Fruit fly (Drosophila melanogaster) whole organism, wandering third instar larva: ENCODE data around the gene jar.

ENCODE experiments used
- Abd-B ChIP-seq: fragments of >200 bp; optimal IDR thresholded peaks from 2 replicates; lab custom pipeline; 2017; ENCODE audit warnings: missing biosample characterization, missing genetic modification characterization
- CG32264 ChIP-seq: fragments of 200-800 bp; sonication (Bioruptor generic); optimal IDR thresholded peaks from 2 replicates; lab custom pipeline; 2016; ENCODE audit warnings: missing biosample characterization, missing genetic modification characterization
- CG9705 ChIP-seq: fragments of 200-800 bp; sonication (Bioruptor generic); optimal IDR thresholded peaks from 2 replicates; lab custom pipeline; 2018; ENCODE audit warnings: missing biosample characterization, mild to moderate bottlenecking, missing genetic modification characterization
- CrebA ChIP-seq: fragments of 200-800 bp; sonication (Bioruptor generic); optimal IDR thresholded peaks from 2 replicates; lab custom pipeline; 2016; ENCODE audit warnings: missing biosample characterization, mild to moderate bottlenecking, missing genetic modification characterization, borderline replicate concordance
- Dfd ChIP-seq: fragments of >200 bp; optimal IDR thresholded peaks from 2 replicates; lab custom pipeline; 2017; ENCODE audit warnings: missing biosample characterization, missing genetic modification characterization
- GATAd ChIP-seq: sonication (Bioruptor generic); optimal IDR thresholded peaks from 2 replicates; lab custom pipeline; 2016; ENCODE audit warnings: missing biosample characterization, missing genetic modification characterization
- HLH106 ChIP-seq: fragments of 200-800 bp; optimal IDR thresholded peaks from 3 replicates; lab custom pipeline; 2019; ENCODE audit warnings: missing biosample characterization, mild to moderate bottlenecking, missing genetic modification characterization, moderate library complexity
- Hnf4 ChIP-seq: fragments of 200-800 bp; sonication (Bioruptor generic); optimal IDR thresholded peaks from 2 replicates; lab custom pipeline; 2016; ENCODE audit warnings: missing biosample characterization, mild to moderate bottlenecking, missing genetic modification characterization
- Hr78 ChIP-seq: fragments of >200 bp; optimal IDR thresholded peaks from 2 replicates; lab custom pipeline; 2017; ENCODE audit warnings: missing biosample characterization, missing genetic modification characterization
- Hr83 ChIP-seq: fragments of 200-300 bp; sonication (Bioruptor generic); optimal IDR thresholded peaks from 2 replicates; lab custom pipeline; 2016; ENCODE audit warnings: missing biosample characterization, mild to moderate bottlenecking, missing genetic modification characterization, moderate library complexity; ENCODE audit not compliant: poor library complexity, severe bottlenecking
- Jra ChIP-seq: sonication (Bioruptor generic); optimal IDR thresholded peaks from 2 replicates; lab custom pipeline; 2016; ENCODE audit warnings: missing biosample characterization, missing genetic modification characterization
- Myc ChIP-seq: fragments of >200 bp; optimal IDR thresholded peaks from 2 replicates; lab custom pipeline; 2017
- N ChIP-seq: fragments of >200 bp; optimal IDR thresholded peaks from 2 replicates; lab custom pipeline; 2018; ENCODE audit warnings: missing biosample characterization, missing external identifiers, missing genetic modification characterization
- OdsH ChIP-seq: fragments of 200-800 bp; sonication (Bioruptor generic); optimal IDR thresholded peaks from 2 replicates; lab custom pipeline; 2016; ENCODE audit warnings: missing biosample characterization, mild to moderate bottlenecking, missing genetic modification characterization
- Rel ChIP-seq, 2 experiments: fragments of 200-800 bp; sonication (Bioruptor generic) in 1 of 2; optimal IDR thresholded peaks; 2 replicates in 1 of 2; 3 replicates in 1 of 2; lab custom pipeline; 2016 to 2019; ENCODE audit warnings: mild to moderate bottlenecking in 2 of 2, missing biosample characterization in 2 of 2, missing genetic modification characterization in 2 of 2, moderate library complexity in 1 of 2
- Sp1 ChIP-seq: fragments of 200-800 bp; sonication (Bioruptor generic); optimal IDR thresholded peaks from 3 replicates; lab custom pipeline; 2019; ENCODE audit warnings: missing biosample characterization, mild to moderate bottlenecking, missing genetic modification characterization, moderate library complexity
- brk ChIP-seq: fragments of 200-800 bp; sonication (Bioruptor generic); optimal IDR thresholded peaks from 2 replicates; lab custom pipeline; 2016; ENCODE audit warnings: missing biosample characterization, mild to moderate bottlenecking, missing genetic modification characterization
- dl ChIP-seq, 2 experiments: fragments of 175-275, 200-275 bp in 1 of 2; fragments of 200-275 bp in 1 of 2; sonication (Bioruptor generic); optimal IDR thresholded peaks; lab custom pipeline; 2018; ENCODE audit warnings: mild to moderate bottlenecking in 2 of 2, missing biosample characterization in 2 of 2, missing genetic modification characterization in 2 of 2, moderate library complexity in 2 of 2; ENCODE audit not compliant: partially characterized antibody in 2 of 2, insufficient read depth in 1 of 2
- dmrt93B ChIP-seq: fragments of 200-800 bp; sonication (Bioruptor generic); optimal IDR thresholded peaks from 2 replicates; lab custom pipeline; 2018; ENCODE audit warnings: missing biosample characterization, mild to moderate bottlenecking, missing genetic modification characterization
- ey ChIP-seq: fragments of 200-800 bp; sonication (Bioruptor generic); optimal IDR thresholded peaks from 2 replicates; lab custom pipeline; 2016; ENCODE audit warnings: missing biosample characterization, missing genetic modification characterization
- foxo ChIP-seq, 2 experiments: fragments of 200-800 bp; sonication (Bioruptor generic); optimal IDR thresholded peaks; 2 replicates in 1 of 2; 3 replicates in 1 of 2; lab custom pipeline; 2016 to 2017; ENCODE audit warnings: missing biosample characterization in 2 of 2, missing genetic modification characterization in 2 of 2
- h ChIP-seq: fragments of 200-800 bp; sonication (Bioruptor generic); optimal IDR thresholded peaks from 3 replicates; lab custom pipeline; 2016; ENCODE audit warnings: missing biosample characterization, mild to moderate bottlenecking, missing genetic modification characterization
- jim ChIP-seq: fragments of 175-275, 200-325 bp; sonication (Bioruptor generic); optimal IDR thresholded peaks from 2 replicates; lab custom pipeline; 2016; ENCODE audit warnings: missing biosample characterization, mild to moderate bottlenecking, missing genetic modification characterization
- lola ChIP-seq: fragments of >200 bp; optimal IDR thresholded peaks from 2 replicates; lab custom pipeline; 2017; ENCODE audit warnings: missing biosample characterization, missing genetic modification characterization
- pan ChIP-seq: fragments of >200 bp; optimal IDR thresholded peaks from 2 replicates; lab custom pipeline; 2017
- psq ChIP-seq: fragments of 200-800 bp; sonication (Bioruptor generic); optimal IDR thresholded peaks from 3 replicates; lab custom pipeline; 2017; ENCODE audit warnings: missing biosample characterization, mild to moderate bottlenecking, missing genetic modification characterization, moderate library complexity
- sv ChIP-seq: fragments of 200-800 bp; sonication (Bioruptor generic); optimal IDR thresholded peaks from 3 replicates; lab custom pipeline; 2016; ENCODE audit warnings: missing biosample characterization, missing genetic modification characterization
- tai ChIP-seq: sonication (Bioruptor generic); optimal IDR thresholded peaks from 2 replicates; lab custom pipeline; 2016; ENCODE audit warnings: missing biosample characterization, missing genetic modification characterization
- usp ChIP-seq: fragments of >200 bp; optimal IDR thresholded peaks from 2 replicates; lab custom pipeline; 2017; ENCODE audit warnings: missing biosample characterization, missing genetic modification characterization
- woc ChIP-seq: sonication (Bioruptor generic); optimal IDR thresholded peaks from 2 replicates; lab custom pipeline; 2016; ENCODE audit warnings: missing biosample characterization, mild to moderate bottlenecking, missing genetic modification characterization

jar gene

dm6 chr3R:24258333-24258732, 12.7 kb downstream of the jar start:
- TF ChIP-seq CG32264 (GFP tag; lab: Kevin White, UChicago) (no peak), OdsH (no peak)

- TF ChIP-seq GATAd (no peak), CrebA (GFP tag; lab: Kevin White, UChicago) (no peak), Hr78 (GFP tag; lab: Kevin White, UChicago) (no peak), dmrt93B (no peak), Abd-B (GFP tag; lab: Kevin White, UChicago) (no peak), Hr83 (GFP tag; lab: Kevin White, UChicago) (peak; percentile 60), pan (lab: Kevin White, UChicago) (no peak), sv (GFP tag; lab: Kevin White, UChicago) (peak; percentile 7), tai (GFP tag; lab: Kevin White, UChicago) (no peak), Sp1 (GFP tag; lab: Kevin White, UChicago) (no peak), OdsH (no peak), ey (GFP tag; lab: Kevin White, UChicago) (peak; percentile 23), Myc (lab: Kevin White, UChicago) (no peak), foxo (GFP tag; optimal IDR thresholded peaks at IDR 0.05; lab: Kevin White, UChicago) (no peak), psq (peak; percentile 24), HLH106 (tag; lab: Kevin White, UChicago) (no peak), Dfd (no peak), N (GFP tag; lab: Kevin White, UChicago) (peak; percentile 82), woc (no peak), brk (no peak), usp (GFP tag; lab: Kevin White, UChicago) (no peak), Hnf4 (GFP tag; lab: Kevin White, UChicago) (no peak), Jra (GFP tag; lab: Kevin White, UChicago) (no peak), lola (GFP tag; lab: Kevin White, UChicago) (no peak), CG9705 (peak; percentile 10)
Measured at dm6 chr3R:24252494-24252893, 18.5 kb downstream of the jar start, which contains the start of gene beta-PheRS. Gene beta-PheRS, minus strand, starts transcription at chr3R:24252679.

- no peak for TF ChIP-seq Sp1 (GFP tag; lab: Kevin White, UChicago)
- TF ChIP-seq psq, result peak; percentile 54
- no peak for TF ChIP-seq Dfd
Measured at dm6 chr3R:24234721-24235120, 36.3 kb downstream of the jar start.

- TF ChIP-seq dl (GFP tag; optimal IDR thresholded peaks at IDR 0.05; lab: Kevin White, UChicago; ENCODE audit: insufficient read depth in 1 of 2, partially characterized antibody in 2 of 2) (no peak), Hr83 (GFP tag; lab: Kevin White, UChicago) (no peak), usp (GFP tag; lab: Kevin White, UChicago) (no peak), Myc (lab: Kevin White, UChicago) (no peak), Hnf4 (GFP tag; lab: Kevin White, UChicago) (no peak), sv (GFP tag; lab: Kevin White, UChicago) (no peak), jim (GFP tag; lab: Kevin White, UChicago) (no peak), ey (GFP tag; lab: Kevin White, UChicago) (no peak), psq (peak; percentile 69), CrebA (GFP tag; lab: Kevin White, UChicago) (no peak), h (GFP tag; lab: Kevin White, UChicago) (no peak), brk (no peak), GATAd (no peak), Rel (GFP tag; optimal IDR thresholded peaks at IDR 0.05; lab: Kevin White, UChicago) (no peak), Rel (tag; optimal IDR thresholded peaks at IDR 0.05; lab: Kevin White, UChicago) (peak; percentile 7)
Measured at dm6 chr3R:24234162-24234529, 36.9 kb downstream of the jar start.

- no peak for TF ChIP-seq Dfd
- TF ChIP-seq psq, result peak; percentile 86
- TF ChIP-seq Rel (GFP tag; optimal IDR thresholded peaks at IDR 0.05; lab: Kevin White, UChicago), result no peak
- TF ChIP-seq Rel (tag; optimal IDR thresholded peaks at IDR 0.05; lab: Kevin White, UChicago), result peak; percentile 90
- TF ChIP-seq, all 38 proteins: peak for 2
Measured at dm6 chr3R:24233366-24234161, 37.5 kb downstream of the jar start.
